Fruit fly (Drosophila melanogaster) whole organism, embryonic: Measurements from ENCODE around the gene Pino.

ENCODE experiments used
- Atf3 ChIP-seq: fragments of 200-800 bp; sonication (Bioruptor generic); optimal IDR thresholded peaks from 3 replicates; lab custom pipeline; 2016; ENCODE audit warnings: missing biosample characterization, missing genetic modification characterization
- CG11085 ChIP-seq: fragments of 200-800 bp; sonication (Bioruptor generic); IDR thresholded peaks from 2 replicates; pipeline ENCODE4 v1.3.6; 2022; ENCODE audit warnings: missing biosample characterization, missing genetic modification characterization
- CG11504 ChIP-seq: fragments of 200-800 bp; sonication (Bioruptor generic); optimal IDR thresholded peaks from 3 replicates; lab custom pipeline; 2019; ENCODE audit warnings: missing biosample characterization, mild to moderate bottlenecking, missing genetic modification characterization, moderate library complexity
- CG11560 ChIP-seq: fragments of 200-800 bp; sonication (Bioruptor generic); IDR thresholded peaks from 3 replicates; pipeline ENCODE4 v1.3.6; 2022; ENCODE audit warnings: missing biosample characterization, missing genetic modification characterization
- CG12299 ChIP-seq: fragments of 200-800 bp; sonication (Bioruptor generic); optimal IDR thresholded peaks from 2 replicates; lab custom pipeline; 2018; ENCODE audit warnings: missing biosample characterization, mild to moderate bottlenecking, missing genetic modification characterization
- CG15269 ChIP-seq: fragments of 200-800 bp; sonication (Bioruptor generic); optimal IDR thresholded peaks from 2 replicates; lab custom pipeline; 2018; ENCODE audit warnings: missing biosample characterization, mild to moderate bottlenecking, missing genetic modification characterization, moderate library complexity
- CG18011 ChIP-seq: fragments of 200-800 bp; sonication (Bioruptor generic); optimal IDR thresholded peaks from 2 replicates; lab custom pipeline; 2017; ENCODE audit warnings: missing biosample characterization, missing genetic modification characterization, mild to moderate bottlenecking, moderate library complexity, missing genotype
- CG6272 ChIP-seq: fragments of 200-800 bp; sonication (Bioruptor generic); IDR thresholded peaks from 2 replicates; pipeline ENCODE4 v1.3.6; 2022; ENCODE audit warnings: missing biosample characterization, missing genetic modification characterization
- CG7556 ChIP-seq: fragments of 200-800 bp; sonication (Bioruptor generic); optimal IDR thresholded peaks from 2 replicates; lab custom pipeline; 2017; ENCODE audit warnings: missing biosample characterization, mild to moderate bottlenecking, missing genetic modification characterization
- CG7963 ChIP-seq: fragments of 200-800 bp; sonication (Bioruptor generic); IDR thresholded peaks from 3 replicates; pipeline ENCODE4 v1.3.6; 2022; ENCODE audit warnings: missing biosample characterization, missing genetic modification characterization; ENCODE audit not compliant: partially characterized antibody
- CG8924 ChIP-seq: fragments of 200-800 bp; optimal IDR thresholded peaks from 3 replicates; lab custom pipeline; 2019; ENCODE audit warnings: missing biosample characterization, mild to moderate bottlenecking, missing genetic modification characterization, moderate library complexity
- Dip3 ChIP-seq: fragments of 200-800 bp; sonication (Bioruptor generic); optimal IDR thresholded peaks from 3 replicates; lab custom pipeline; 2016; ENCODE audit warnings: missing biosample characterization, missing genetic modification characterization
- Drgx ChIP-seq: fragments of 200-800 bp; sonication (Bioruptor generic); IDR thresholded peaks from 2 replicates; pipeline ENCODE4 v1.3.6; 2022; ENCODE audit warnings: missing biosample characterization, missing genetic modification characterization
- Hey ChIP-seq: fragments of 200-800 bp; sonication (Bioruptor generic); optimal IDR thresholded peaks from 3 replicates; lab custom pipeline; 2018; ENCODE audit warnings: missing biosample characterization, mild to moderate bottlenecking, missing genetic modification characterization
- Hsf ChIP-seq: fragments of 200-800 bp; sonication (Bioruptor generic); optimal IDR thresholded peaks from 3 replicates; lab custom pipeline; 2016; ENCODE audit warnings: missing biosample characterization, missing genetic modification characterization
- MBD-R2 ChIP-seq: fragments of 200-800 bp; sonication (Bioruptor generic); IDR thresholded peaks from 2 replicates; pipeline ENCODE4 v1.3.6; 2022; ENCODE audit warnings: missing biosample characterization, missing genetic modification characterization
- Mrtf ChIP-seq: fragments of 200-800 bp; sonication (Bioruptor generic); IDR thresholded peaks from 3 replicates; pipeline ENCODE4 v1.3.6; 2022; ENCODE audit warnings: missing biosample characterization, missing genetic modification characterization
- NC2α ChIP-seq: fragments of 200-800 bp; sonication (Bioruptor generic); optimal IDR thresholded peaks from 2 replicates; lab custom pipeline; 2016; ENCODE audit warnings: missing biosample characterization, missing genetic modification characterization
- Nf-YA ChIP-seq: fragments of 200-800 bp; sonication (Bioruptor generic); IDR thresholded peaks from 2 replicates; pipeline ENCODE4 v1.3.6; 2022; ENCODE audit warnings: missing biosample characterization, missing genetic modification characterization
- Nf-YC ChIP-seq: fragments of 200-800 bp; optimal IDR thresholded peaks from 3 replicates; lab custom pipeline; 2019; ENCODE audit warnings: missing biosample characterization, mild to moderate bottlenecking, missing genetic modification characterization, moderate library complexity
- Opbp ChIP-seq: fragments of 200-800 bp; sonication (Bioruptor generic); IDR thresholded peaks from 3 replicates; pipeline ENCODE4 v1.3.6; 2022; ENCODE audit warnings: missing biosample characterization, missing genetic modification characterization; ENCODE audit not compliant: partially characterized antibody
- Sry-β ChIP-seq: fragments of 200-800 bp; sonication (Bioruptor generic); optimal IDR thresholded peaks from 2 replicates; lab custom pipeline; 2018; ENCODE audit warnings: missing biosample characterization, mild to moderate bottlenecking, missing genetic modification characterization, moderate library complexity
- ac ChIP-seq: fragments of 200-800 bp; sonication (Bioruptor generic); optimal IDR thresholded peaks from 3 replicates; lab custom pipeline; 2017; ENCODE audit warnings: missing biosample characterization, mild to moderate bottlenecking, missing genetic modification characterization
- bowl ChIP-seq: fragments of 200-800 bp; sonication (Bioruptor generic); IDR thresholded peaks from 2 replicates; pipeline ENCODE4 v1.3.6; 2022; ENCODE audit warnings: missing biosample characterization, missing genetic modification characterization
- emc ChIP-seq: fragments of 200-800 bp; sonication (Bioruptor generic); optimal IDR thresholded peaks from 2 replicates; lab custom pipeline; 2016; ENCODE audit warnings: missing biosample characterization, missing genetic modification characterization
- ems ChIP-seq: fragments of 200-800 bp; sonication (Bioruptor generic); optimal IDR thresholded peaks from 3 replicates; lab custom pipeline; 2016; ENCODE audit warnings: missing biosample characterization, missing genetic modification characterization
- fru ChIP-seq: fragments of >200 bp; optimal IDR thresholded peaks from 2 replicates; lab custom pipeline; 2017
- fu2 ChIP-seq: fragments of 200-800 bp; sonication (Bioruptor generic); optimal IDR thresholded peaks from 2 replicates; lab custom pipeline; 2016; ENCODE audit warnings: missing biosample characterization, missing genetic modification characterization
- inv ChIP-seq: fragments of 200-800 bp; sonication (Bioruptor generic); IDR thresholded peaks from 2 replicates; pipeline ENCODE4 v1.3.6; 2022; ENCODE audit warnings: missing biosample characterization, missing genetic modification characterization; ENCODE audit not compliant: partially characterized antibody
- kah ChIP-seq: fragments of 200-800 bp; sonication (Bioruptor generic); optimal IDR thresholded peaks from 2 replicates; lab custom pipeline; 2018; ENCODE audit warnings: missing biosample characterization, mild to moderate bottlenecking, missing genetic modification characterization
- kni ChIP-seq: fragments of 200-800 bp; sonication (Bioruptor generic); optimal IDR thresholded peaks from 3 replicates; lab custom pipeline; 2017; ENCODE audit warnings: mild to moderate bottlenecking, missing biosample characterization, missing genetic modification reagents, missing genetic modification characterization
- pfk ChIP-seq: fragments of 200-800 bp; sonication (Bioruptor generic); optimal IDR thresholded peaks from 2 replicates; lab custom pipeline; 2018; ENCODE audit warnings: missing biosample characterization, mild to moderate bottlenecking, missing genetic modification characterization, moderate library complexity
- ranshi ChIP-seq: fragments of 200-800 bp; sonication (Bioruptor generic); IDR thresholded peaks from 2 replicates; pipeline ENCODE4 v1.3.6; 2022; ENCODE audit warnings: missing biosample characterization, missing genetic modification characterization
- sc ChIP-seq, 3 experiments: fragments of >200 bp in 2 of 3; fragments of 200-800 bp in 1 of 3; sonication (Bioruptor generic) in 1 of 3; optimal IDR thresholded peaks; 2 replicates in 2 of 3; 3 replicates in 1 of 3; lab custom pipeline; 2017; ENCODE audit warnings: mild to moderate bottlenecking in 1 of 3, missing biosample characterization in 1 of 3, missing genetic modification characterization in 1 of 3, missing genetic modification reagents in 1 of 3
- sna ChIP-seq: fragments of 200-800 bp; sonication (Bioruptor generic); IDR thresholded peaks from 2 replicates; pipeline ENCODE4 v1.3.6; 2022; ENCODE audit warnings: missing biosample characterization, missing genetic modification characterization; ENCODE audit not compliant: partially characterized antibody
- sob ChIP-seq: fragments of 200-800 bp; sonication (Bioruptor generic); IDR thresholded peaks from 2 replicates; pipeline ENCODE4 v1.3.6; 2022; ENCODE audit warnings: missing biosample characterization, missing genetic modification characterization
- tap ChIP-seq: fragments of 200-800 bp; optimal IDR thresholded peaks from 3 replicates; lab custom pipeline; 2019; ENCODE audit warnings: missing biosample characterization, mild to moderate bottlenecking, missing genetic modification characterization, moderate library complexity
- trh ChIP-seq: fragments of 200-800 bp; sonication (Bioruptor generic); optimal IDR thresholded peaks from 2 replicates; lab custom pipeline; 2016; ENCODE audit warnings: missing biosample characterization, missing genetic modification characterization
- tup ChIP-seq: fragments of 200-800 bp; sonication (Bioruptor generic); optimal IDR thresholded peaks from 2 replicates; lab custom pipeline; 2016; ENCODE audit warnings: missing biosample characterization, mild to moderate bottlenecking, missing genetic modification characterization, moderate library complexity
- unc-4 ChIP-seq: fragments of 200-800 bp; sonication (Bioruptor generic); IDR thresholded peaks from 2 replicates; pipeline ENCODE4 v1.3.6; 2022; ENCODE audit warnings: missing biosample characterization, missing genetic modification characterization; ENCODE audit not compliant: partially characterized antibody
- zfh2 ChIP-seq: fragments of 200-800 bp; sonication (Bioruptor generic); optimal IDR thresholded peaks from 2 replicates; lab custom pipeline; 2016; ENCODE audit warnings: missing biosample characterization, missing genetic modification characterization

Gene Pino

DNA sequence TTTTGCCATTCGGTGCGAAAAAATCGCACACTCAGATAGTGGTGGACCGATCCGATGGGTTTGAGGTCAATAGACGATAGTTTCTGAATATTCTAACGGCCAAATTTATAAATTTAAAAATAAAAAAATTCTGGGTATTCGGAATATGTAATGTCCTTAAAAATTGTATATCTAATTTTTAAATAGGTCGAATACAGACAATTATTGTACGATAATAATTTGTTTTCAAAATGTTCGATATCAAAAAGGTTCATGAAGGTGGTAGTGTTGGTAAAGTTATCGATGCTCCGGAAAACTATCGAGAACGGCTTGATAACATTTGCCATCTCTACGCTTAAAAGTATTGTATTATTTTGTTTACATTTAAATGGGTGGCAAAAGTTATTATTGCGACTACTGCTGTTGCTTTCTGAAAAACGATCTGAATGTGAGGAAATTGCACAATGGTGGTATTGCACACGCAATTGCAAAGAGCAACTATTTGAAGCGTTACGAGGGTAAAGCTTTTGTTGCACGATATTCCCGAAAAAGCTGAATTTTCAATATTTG lies 41.2 kb upstream of the Pino start, which contains the start of the genes CG31922 and Plap (continued):
- TF ChIP-seq tap (no peak), kni (GFP tag; lab: Kevin White, UChicago) (peak; percentile 14), CG12299 (tag; lab: Kevin White, UChicago) (peak; percentile 53), zfh2 (GFP tag; lab: Kevin White, UChicago) (peak; percentile 84), fu2 (GFP tag; lab: Kevin White, UChicago) (peak; percentile 27), MBD-R2 (peak; percentile 78), CG11504 (no peak), bowl (GFP tag; lab: Robert Waterston, UW) (no peak), CG8924 (tag; lab: Kevin White, UChicago) (peak; percentile 68), sna (GFP tag; lab: Robert Waterston, UW) (peak; percentile 90), inv (GFP tag; lab: Robert Waterston, UW) (peak; percentile 91), CG7963 (no peak), fru (lab: Kevin White, UChicago) (no peak), Nf-YC (tag; lab: Kevin White, UChicago) (peak; percentile 72), Hey (tag; lab: Kevin White, UChicago) (no peak), Mrtf (GFP tag; lab: Robert Waterston, UW) (no peak), Dip3 (GFP tag; lab: Kevin White, UChicago) (peak; percentile 78), sc (optimal IDR thresholded peaks at IDR 0.05; lab: Kevin White, UChicago) (no peak), sc (GFP tag; optimal IDR thresholded peaks at IDR 0.05; lab: Kevin White, UChicago) (no peak), emc (GFP tag; lab: Kevin White, UChicago) (peak; percentile 29), NC2α (no peak), sob (GFP tag; lab: Robert Waterston, UW) (peak; percentile 73), ranshi (GFP tag; lab: Robert Waterston, UW) (no peak), Drgx (GFP tag; lab: Robert Waterston, UW) (no peak), Hsf (GFP tag; lab: Kevin White, UChicago) (peak; percentile 74), CG11085 (GFP tag; lab: Robert Waterston, UW) (0 out of 2 replicates have a peak, but pooled peaks have one; percentile 17), unc-4 (GFP tag; lab: Robert Waterston, UW) (peak; percentile 95), ac (GFP tag; lab: Kevin White, UChicago) (no peak), pfk (GFP tag; lab: Kevin White, UChicago) (no peak), CG18011 (GFP tag; lab: Kevin White, UChicago) (peak; percentile 53), kah (GFP tag; lab: Kevin White, UChicago) (no peak), CG15269 (no peak), trh (GFP tag; lab: Kevin White, UChicago) (no peak), Nf-YA (GFP tag; lab: Robert Waterston, UW) (no peak), Opbp (peak; percentile 74; the same call in 1 of the 3 replicates), tup (no peak), CG7556 (peak; percentile 48), Sry-β (GFP tag; lab: Kevin White, UChicago) (no peak), CG6272 (GFP tag; lab: Robert Waterston, UW) (peak; percentile 70), CG11560 (tag; lab: Robert Waterston, UW) (0 out of 3 replicates have a peak, but pooled peaks have one; percentile 55), ems (peak; percentile 71), Atf3 (peak; percentile 54)
- TF ChIP-seq, all 482 proteins: peak for 269
